Worm (Caenorhabditis elegans) whole organism, L3 larva: ENCODE data around the gene slc-9B.1.

Experiments
- nhr-237 ChIP-seq: fragments of 150-350 bp; optimal IDR thresholded peaks from 2 replicates; lab custom pipeline; 2014; ENCODE audit warnings: missing biosample characterization, missing genetic modification characterization
- pqm-1 ChIP-seq: fragments of 150-350 bp; optimal IDR thresholded peaks from 2 replicates; lab custom pipeline; 2017; ENCODE audit warnings: missing biosample characterization, missing genetic modification characterization, inconsistent platforms
- zag-1 ChIP-seq: fragments of 150-350 bp; optimal IDR thresholded peaks from 2 replicates; lab custom pipeline; 2014; ENCODE audit warnings: missing biosample characterization, missing genetic modification characterization

DNA sequence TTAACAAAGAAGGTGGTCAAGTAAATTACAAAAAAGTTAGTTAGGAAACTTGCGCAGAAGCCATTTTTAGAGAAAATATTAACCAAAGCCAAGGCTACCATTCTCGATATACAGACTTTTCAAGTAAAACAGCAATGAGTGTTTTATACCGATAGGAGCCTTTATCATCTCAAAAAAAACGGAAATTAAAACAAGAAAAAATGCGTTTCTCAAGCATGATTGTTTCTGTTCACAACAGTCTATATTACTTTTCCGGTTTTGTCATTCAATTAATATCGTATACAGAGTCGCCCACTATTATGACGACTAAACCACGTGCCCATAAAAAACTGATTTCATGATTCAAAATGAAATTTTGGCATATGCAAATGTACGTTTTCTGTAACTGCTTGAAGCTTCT, 38.5 kb upstream of the slc-9B.1 start, which contains the start of gene str-74:
- no peak for TF ChIP-seq pqm-1
- no peak for TF ChIP-seq nhr-237 (tag; lab: Kevin White, UChicago)
- no peak for TF ChIP-seq zag-1 (tag; lab: Kevin White, UChicago)
